Fruit fly (Drosophila melanogaster) S2 (cell line): Measurements from ENCODE around the gene COX5B.
A peak's percentile ranks its signal among the peaks of the same experiment; 100 is the strongest.

Experiments used
- CG8478 ChIP-seq: fragments of >200 bp; optimal IDR thresholded peaks from 2 replicates; lab custom pipeline; 2018
- CTCF ChIP-seq, 2 experiments: fragments of >200 bp; optimal IDR thresholded peaks; 2 replicates each; lab custom pipeline; 2018

Gene COX5B

DNA sequence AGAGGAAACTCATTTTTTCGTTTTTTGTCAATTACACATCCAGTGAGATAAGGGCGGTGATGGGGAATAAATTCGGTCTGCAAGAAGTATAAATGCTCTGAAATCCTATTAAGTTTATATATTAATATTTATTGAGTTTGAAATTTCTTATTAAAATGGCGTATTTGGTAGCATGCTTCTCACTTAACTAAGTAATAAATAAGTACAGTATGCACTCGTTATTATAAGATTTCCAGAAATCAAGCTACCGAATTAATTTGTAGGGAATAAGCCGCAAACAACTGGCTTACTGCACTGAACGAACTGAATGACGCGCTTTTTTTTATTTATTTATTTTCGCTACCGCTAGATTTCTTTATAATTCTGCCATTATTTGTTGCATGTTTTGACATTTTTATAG is 6.1 kb upstream of the COX5B start:
- TF ChIP-seq CTCF (optimal IDR thresholded peaks at IDR 0.05; lab: Kevin White, UChicago), result no peak
- no peak for TF ChIP-seq CG8478 (lab: Kevin White, UChicago)

DNA sequence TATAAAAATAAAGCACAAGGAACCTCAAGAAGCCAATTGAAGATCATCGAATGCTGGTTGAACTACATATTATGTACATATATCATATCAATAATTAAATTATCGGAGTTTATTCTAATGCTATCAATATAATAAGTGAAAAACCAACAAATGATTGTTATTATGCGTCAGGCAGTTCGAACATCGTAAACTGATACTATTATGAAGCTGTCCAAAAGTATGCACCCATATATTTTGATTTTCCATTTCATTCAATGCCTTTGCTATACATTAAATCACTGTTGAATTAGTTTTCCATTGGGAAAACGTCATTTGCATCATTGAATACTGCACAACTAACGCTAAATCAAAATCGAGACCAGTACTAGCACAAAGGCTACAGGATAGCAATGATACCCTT is 5.3 kb upstream of the COX5B start:
- no peak for TF ChIP-seq CTCF (optimal IDR thresholded peaks at IDR 0.05; lab: Kevin White, UChicago)
- TF ChIP-seq CG8478 (lab: Kevin White, UChicago), result no peak

DNA sequence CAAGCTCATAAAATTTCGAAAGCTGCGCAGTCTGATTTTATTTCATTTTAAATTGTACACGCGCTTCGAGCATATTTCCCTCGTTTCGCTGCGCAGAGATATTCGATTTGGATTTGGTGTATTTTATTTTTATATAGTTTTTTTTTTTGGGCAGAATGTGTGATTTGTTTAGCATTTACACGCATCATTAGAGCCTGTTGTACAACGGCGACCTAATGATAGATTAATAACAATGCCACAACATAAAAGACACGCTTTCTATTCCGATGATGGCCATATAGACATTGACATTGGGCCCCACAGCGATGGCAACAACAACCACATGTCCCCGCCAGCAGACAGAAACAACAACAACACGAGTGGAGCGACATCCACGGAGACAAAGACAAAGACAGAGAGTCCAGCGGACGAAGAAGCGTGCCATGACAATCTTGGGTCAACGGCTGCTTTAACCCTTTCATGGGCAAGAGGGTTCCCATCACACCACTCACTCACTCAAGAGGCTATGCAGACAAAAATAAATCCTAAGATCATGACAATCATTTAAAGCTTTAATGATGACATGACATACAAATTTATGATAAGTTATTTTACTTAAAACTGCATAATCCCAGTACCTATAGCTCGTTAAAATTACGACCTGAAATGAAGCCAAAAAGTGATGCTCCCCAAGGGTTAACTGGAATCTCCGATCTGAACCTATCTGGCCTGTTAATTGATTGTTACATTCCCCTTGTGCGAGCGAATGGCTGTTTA is 4.4 kb upstream of the COX5B start:
- TF ChIP-seq CTCF (optimal IDR thresholded peaks at IDR 0.05; lab: Kevin White, UChicago) (no peak), CG8478 (lab: Kevin White, UChicago) (no peak)

DNA sequence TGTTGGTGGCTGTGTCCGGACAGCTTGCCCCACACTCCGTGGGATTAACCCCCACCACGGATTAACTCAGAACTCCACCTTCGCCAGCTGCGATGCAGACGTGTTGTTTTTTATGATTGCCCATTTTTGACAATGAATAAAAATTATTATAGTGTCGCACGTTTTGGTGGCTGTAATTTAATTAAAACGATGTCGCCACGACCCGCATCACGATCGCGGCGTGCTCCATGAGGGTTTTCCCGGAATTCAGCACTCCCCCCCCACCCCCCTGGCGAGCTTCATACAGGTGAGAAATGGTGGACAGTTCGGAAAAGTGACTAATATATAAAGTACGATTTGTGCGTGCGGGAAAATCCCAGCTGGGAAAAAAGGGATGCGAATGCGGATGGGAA is 3.8 kb upstream of the COX5B start:
- no peak for TF ChIP-seq CTCF (optimal IDR thresholded peaks at IDR 0.05; lab: Kevin White, UChicago)

DNA sequence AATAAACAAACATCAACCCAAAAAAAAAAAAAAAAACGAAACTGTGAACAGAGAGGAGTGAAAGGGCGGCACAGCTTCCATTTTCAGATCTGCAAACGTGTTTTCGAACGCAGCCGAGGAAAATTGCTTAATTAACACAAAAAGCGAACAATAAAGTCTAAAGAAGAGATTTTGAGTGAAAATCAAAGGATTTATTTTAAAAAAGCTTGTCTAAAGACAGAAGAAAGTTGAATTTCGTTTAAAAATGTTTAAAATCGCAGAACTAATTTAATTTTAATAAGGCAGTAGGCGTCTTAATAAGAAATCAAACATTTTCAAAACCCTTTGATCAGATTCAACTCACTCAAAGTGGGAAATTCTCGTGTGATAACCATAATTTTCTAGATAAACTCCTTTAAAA is 1.5 kb downstream of the COX5B start, which contains the start of gene COX5BL:
Gene COX5BL (plus strand): TSS at position 301 of the 400 bp plus-strand sequence.
- TF ChIP-seq CG8478 (lab: Kevin White, UChicago) (no peak), CTCF (optimal IDR thresholded peaks at IDR 0.05; lab: Kevin White, UChicago) (no peak)

DNA sequence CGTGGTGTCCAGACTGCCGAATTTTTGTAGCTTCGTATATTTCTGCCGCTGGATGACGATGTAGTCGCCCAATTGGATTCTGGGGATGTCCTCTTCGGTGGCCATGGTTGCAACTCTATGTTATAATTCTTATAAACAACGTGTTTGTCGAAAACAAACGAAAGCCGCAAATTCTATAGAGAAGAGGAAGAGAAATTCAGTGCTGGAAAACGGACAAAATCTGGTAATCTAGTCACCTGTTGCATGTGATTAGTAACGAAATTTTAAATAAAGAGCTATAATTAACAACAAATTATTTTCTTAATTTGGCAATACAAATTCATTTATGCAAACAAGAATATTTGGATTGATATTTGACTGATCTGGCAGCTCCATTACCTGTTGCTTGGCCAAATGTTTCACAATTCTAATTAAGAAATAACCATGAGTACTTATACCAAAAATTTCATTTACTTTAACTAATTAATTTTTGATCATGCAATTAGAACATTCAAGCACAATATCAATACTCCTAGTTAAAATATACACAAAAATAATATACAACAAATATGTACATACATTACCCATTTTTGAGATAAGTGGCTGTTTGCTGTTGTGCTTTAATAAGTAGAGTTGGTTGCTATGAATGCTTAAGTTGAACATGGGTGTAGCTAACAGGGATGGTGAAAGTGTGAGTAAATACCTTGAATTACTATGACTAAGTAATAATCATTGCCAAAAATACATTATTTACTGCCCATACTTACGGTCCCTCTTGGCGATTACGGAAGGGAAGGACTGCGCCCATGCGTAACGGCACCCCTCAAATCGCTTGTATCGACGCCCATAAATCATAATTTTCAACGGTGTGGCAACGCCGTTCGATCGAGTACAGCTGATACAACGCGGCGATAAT is 4.1 kb downstream of the COX5B start, which contains the start of the genes Trmt6 and Ent2:
Gene Trmt6 (minus strand): TSS at position 827 of the 895 bp plus-strand sequence.
Gene Ent2 (plus strand): TSS at position 863 of the 895 bp plus-strand sequence.
- TF ChIP-seq CG8478 (lab: Kevin White, UChicago), result no peak
- TF ChIP-seq CTCF (optimal IDR thresholded peaks at IDR 0.05; lab: Kevin White, UChicago), result peak in 1 of 2 experiments; percentile 11

DNA sequence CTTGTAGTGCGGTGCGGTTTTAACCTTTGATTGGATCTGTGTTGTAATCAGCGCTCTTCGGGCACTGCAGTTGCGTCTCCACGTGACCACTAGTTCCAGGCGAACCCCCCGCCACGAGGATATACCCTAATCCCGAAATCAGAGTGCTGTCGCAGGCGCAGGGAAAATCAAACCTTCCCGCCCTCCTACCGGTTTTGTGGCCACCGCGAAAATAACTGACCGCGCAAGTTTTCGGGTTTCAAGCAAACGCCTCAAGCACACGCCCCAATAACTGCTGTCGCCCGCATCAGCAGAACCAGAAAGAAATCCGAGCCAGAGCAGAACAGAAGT is 4.7 kb downstream of the COX5B start:
- TF ChIP-seq CTCF (optimal IDR thresholded peaks at IDR 0.05; lab: Kevin White, UChicago) (no peak), CG8478 (lab: Kevin White, UChicago) (no peak)

DNA sequence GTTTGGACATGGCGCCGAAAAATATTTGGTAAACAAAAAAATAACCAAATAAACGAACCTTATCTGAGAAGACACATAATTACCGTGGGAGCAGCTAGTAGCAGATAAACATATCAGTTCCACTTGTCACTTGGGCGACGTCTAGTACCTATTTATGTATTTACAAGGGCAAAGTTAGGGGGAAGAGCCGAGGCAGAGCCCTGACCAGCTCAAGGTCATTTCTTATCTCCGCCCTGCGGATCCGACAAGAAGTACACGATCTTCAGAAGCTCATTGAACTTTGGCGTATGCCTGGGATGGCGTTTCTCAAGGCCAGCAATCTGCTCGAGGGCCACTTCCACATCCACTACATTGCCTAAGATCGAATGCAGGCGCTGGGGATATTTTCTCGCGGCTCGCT is 7.4 kb downstream of the COX5B start:
- TF ChIP-seq CTCF (optimal IDR thresholded peaks at IDR 0.05; lab: Kevin White, UChicago), result no peak
- no peak for TF ChIP-seq CG8478 (lab: Kevin White, UChicago)

DNA sequence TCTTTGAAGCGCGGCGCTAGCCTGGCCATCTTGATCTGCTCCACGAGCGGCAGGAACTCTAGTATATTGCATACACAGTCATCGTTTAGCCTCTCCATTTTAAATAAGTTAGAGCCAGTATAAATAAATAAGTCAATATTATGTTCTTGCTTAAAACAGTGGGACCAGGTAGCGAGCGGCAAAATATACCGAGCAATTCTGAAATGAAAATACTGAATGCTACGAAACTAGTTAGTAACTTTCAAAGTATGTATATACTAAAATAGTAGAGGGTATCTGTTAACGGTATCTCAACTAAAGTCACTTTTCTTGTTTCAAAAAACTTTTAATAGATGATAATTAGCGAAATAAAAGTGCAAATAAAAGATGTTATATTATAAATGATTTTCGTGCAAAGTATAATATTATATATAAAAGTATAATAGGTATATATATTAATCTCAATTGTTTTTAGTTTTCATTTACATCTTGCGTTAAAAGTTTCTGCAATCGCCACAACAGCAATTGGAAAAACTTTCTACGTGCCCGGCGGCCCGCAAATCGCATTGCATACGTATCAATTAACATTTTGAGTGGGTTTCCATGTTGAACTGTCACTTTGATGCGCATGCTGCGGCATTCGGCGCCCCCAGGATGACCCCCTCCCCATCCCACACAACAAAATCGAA is 8.6 kb downstream of the COX5B start, which contains the start of gene CG13766:
Gene CG13766 (minus strand): TSS at position 162 of the 668 bp plus-strand sequence.
- TF ChIP-seq CTCF (optimal IDR thresholded peaks at IDR 0.05; lab: Kevin White, UChicago) (no peak), CG8478 (lab: Kevin White, UChicago) (no peak)

DNA sequence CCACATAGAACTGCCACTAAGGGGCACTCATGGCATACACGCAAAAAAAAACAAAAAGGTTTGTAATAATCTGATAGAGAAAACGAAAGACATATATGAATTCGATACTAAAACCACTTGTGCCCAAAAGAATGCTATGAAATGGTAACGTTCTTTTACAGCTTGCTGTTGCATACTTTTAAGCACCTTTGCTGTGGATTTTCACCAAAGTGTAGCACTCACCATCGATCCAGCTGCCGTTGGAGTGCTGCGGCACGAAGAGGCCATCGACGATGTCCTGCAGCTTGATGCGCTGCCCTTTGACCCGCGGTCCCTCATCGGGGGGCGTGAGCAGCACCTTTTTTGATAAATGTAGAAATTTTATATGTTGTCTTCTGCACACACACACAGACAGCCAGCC is 21.4 kb downstream of the COX5B start:
- TF ChIP-seq CTCF (optimal IDR thresholded peaks at IDR 0.05; lab: Kevin White, UChicago) (no peak), CG8478 (lab: Kevin White, UChicago) (no peak)

DNA sequence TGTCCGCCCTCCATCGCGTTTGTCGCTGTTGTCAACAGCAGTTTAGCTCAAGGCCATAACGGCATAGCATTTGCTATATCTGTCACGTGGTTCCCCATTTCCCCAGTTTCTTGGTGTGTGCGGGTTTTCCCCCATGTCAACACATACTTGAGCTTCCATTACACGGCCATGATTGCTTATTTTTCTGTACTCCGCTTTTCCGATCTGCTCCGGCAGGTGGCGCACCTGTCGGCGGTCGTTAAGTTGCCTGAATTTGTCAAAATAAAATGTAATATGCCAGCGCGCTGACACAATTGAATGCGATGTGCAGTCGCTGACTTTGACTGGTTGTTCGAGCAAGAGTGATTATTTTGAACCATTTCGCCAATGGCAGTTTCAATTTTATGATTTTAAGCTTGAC is 26.7 kb downstream of the COX5B start:
- TF ChIP-seq CG8478 (lab: Kevin White, UChicago), result no peak
- TF ChIP-seq CTCF (optimal IDR thresholded peaks at IDR 0.05; lab: Kevin White, UChicago), result peak; percentile 61 to 68

DNA sequence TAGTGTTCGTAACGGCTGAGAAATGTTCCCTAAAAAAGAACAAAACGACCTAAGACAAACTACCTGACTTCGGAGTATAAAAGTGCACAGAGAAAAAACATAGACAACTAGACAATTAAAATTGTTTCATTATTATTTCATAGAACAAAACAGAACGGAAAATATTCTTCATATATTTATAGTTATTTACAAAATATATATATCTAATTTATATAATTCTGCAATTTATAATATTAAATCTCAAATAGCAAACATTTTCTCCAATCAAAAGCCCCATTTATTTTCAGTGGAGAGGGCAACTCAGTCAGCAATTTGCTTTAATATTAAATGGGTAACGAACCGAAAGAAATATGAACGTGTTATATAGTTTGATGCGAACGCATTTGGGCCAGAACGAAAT is 37.4 kb downstream of the COX5B start:
- no peak for TF ChIP-seq CG8478 (lab: Kevin White, UChicago)
- TF ChIP-seq CTCF (optimal IDR thresholded peaks at IDR 0.05; lab: Kevin White, UChicago), result no peak

DNA sequence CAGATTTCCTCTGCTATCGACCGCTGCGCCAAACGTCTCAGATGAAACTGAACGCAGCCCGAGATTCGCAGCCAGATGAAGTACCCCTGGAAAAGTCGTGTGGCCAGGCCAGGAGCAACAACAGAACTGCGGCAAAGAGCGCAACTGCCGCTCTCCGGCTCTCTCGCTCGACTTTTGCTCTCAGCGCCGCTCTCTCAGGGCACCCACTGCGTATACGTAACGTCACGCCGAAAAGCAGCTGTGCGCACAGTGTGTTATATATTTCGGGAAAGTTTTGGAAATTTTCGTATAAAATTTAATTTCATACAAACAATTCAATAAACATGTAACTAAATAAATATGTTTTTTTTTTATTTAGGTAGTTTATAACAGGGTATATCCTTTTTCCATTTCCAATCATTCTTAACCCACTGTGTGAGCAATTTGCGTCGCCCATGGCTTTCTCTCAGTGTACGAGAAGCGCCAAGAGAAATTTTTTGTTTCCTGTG is 43.5 kb downstream of the COX5B start, which contains the start of gene Dpp10:
Gene Dpp10 (minus strand): TSS at position 51 of the 488 bp plus-strand sequence.
- TF ChIP-seq CTCF (optimal IDR thresholded peaks at IDR 0.05; lab: Kevin White, UChicago) (no peak), CG8478 (lab: Kevin White, UChicago) (no peak)
